Worm (Caenorhabditis elegans) whole organism, L2 larva: ENCODE data around the gene Y41D4A.6.

ENCODE experiments used
- C34F6.9 ChIP-seq: fragments of 150-350 bp; optimal IDR thresholded peaks from 2 replicates; lab custom pipeline; 2014; ENCODE audit warnings: missing biosample characterization, missing genetic modification characterization
- F13H6.1 ChIP-seq: sonication (generic microtip); optimal IDR thresholded peaks from 2 replicates; lab custom pipeline; 2016; ENCODE audit warnings: missing genetic modification characterization, missing compliant biosample characterization
- R02D3.7 ChIP-seq: fragments of 150-350 bp; optimal IDR thresholded peaks from 2 replicates; lab custom pipeline; 2014; ENCODE audit warnings: missing biosample characterization, missing genetic modification characterization
- ZK546.5 ChIP-seq: sonication (generic microtip); optimal IDR thresholded peaks from 2 replicates; lab custom pipeline; 2017; ENCODE audit warnings: missing biosample characterization, missing genetic modification characterization
- alr-1 ChIP-seq: fragments of 150-350 bp; optimal IDR thresholded peaks from 2 replicates; lab custom pipeline; 2014; ENCODE audit warnings: missing biosample characterization, missing genetic modification characterization
- aly-2 ChIP-seq: fragments of 150-350 bp; optimal IDR thresholded peaks from 2 replicates; lab custom pipeline; 2014; ENCODE audit warnings: missing biosample characterization, missing genetic modification characterization
- ama-1 ChIP-seq: fragments of 150-350 bp; optimal IDR thresholded peaks from 2 replicates; lab custom pipeline; 2018; ENCODE audit warnings: inconsistent platforms
- blmp-1 ChIP-seq: sonication (generic microtip); optimal IDR thresholded peaks from 2 replicates; lab custom pipeline; 2017; ENCODE audit warnings: missing genetic modification characterization, mild to moderate bottlenecking, missing compliant biosample characterization, antibody characterized with exemption, moderate library complexity; ENCODE audit not compliant: insufficient read depth
- ceh-16 ChIP-seq: fragments of 150-350 bp; optimal IDR thresholded peaks from 2 replicates; lab custom pipeline; 2014; ENCODE audit warnings: missing biosample characterization, missing genetic modification characterization
- crh-2 ChIP-seq: sonication (generic microtip); optimal IDR thresholded peaks from 2 replicates; lab custom pipeline; 2017; ENCODE audit warnings: missing biosample characterization, missing genetic modification characterization
- dmd-4 ChIP-seq: sonication (generic microtip); optimal IDR thresholded peaks from 2 replicates; lab custom pipeline; 2017; ENCODE audit warnings: missing biosample characterization, missing genetic modification characterization
- egl-27 ChIP-seq: sonication (generic microtip); optimal IDR thresholded peaks from 3 replicates; lab custom pipeline; 2017; ENCODE audit warnings: missing biosample characterization, missing genetic modification reagents, missing genetic modification characterization
- elt-1 ChIP-seq: fragments of 150-350 bp; optimal IDR thresholded peaks from 2 replicates; lab custom pipeline; 2014; ENCODE audit warnings: missing biosample characterization, missing genetic modification characterization
- elt-3 ChIP-seq: sonication (generic microtip); optimal IDR thresholded peaks from 2 replicates; lab custom pipeline; 2017; ENCODE audit warnings: missing biosample characterization, missing genetic modification characterization
- fos-1 ChIP-seq: fragments of 150-350 bp; optimal IDR thresholded peaks from 2 replicates; lab custom pipeline; 2014; ENCODE audit warnings: missing biosample characterization, missing genetic modification characterization
- gmeb-1 ChIP-seq: fragments of 150-350 bp; optimal IDR thresholded peaks from 2 replicates; lab custom pipeline; 2014; ENCODE audit warnings: missing biosample characterization, missing genetic modification characterization
- lin-11 ChIP-seq: fragments of 150-350 bp; sonication (generic microtip); optimal IDR thresholded peaks from 2 replicates; lab custom pipeline; 2014; ENCODE audit warnings: missing biosample characterization, missing genetic modification characterization, inconsistent platforms, mixed read lengths
- lin-13 ChIP-seq: fragments of 150-350 bp; optimal IDR thresholded peaks from 2 replicates; lab custom pipeline; 2014; ENCODE audit warnings: missing biosample characterization, missing genetic modification reagents, missing genetic modification characterization
- lin-39 ChIP-seq: fragments of 150-350 bp; optimal IDR thresholded peaks from 2 replicates; lab custom pipeline; 2014; ENCODE audit warnings: missing biosample characterization, missing genetic modification reagents, missing genetic modification characterization
- lsy-2 ChIP-seq, 2 experiments: fragments of 150-350 bp in 1 of 2; sonication (generic microtip) in 1 of 2; optimal IDR thresholded peaks; 2 replicates each; lab custom pipeline; 2014 to 2017; ENCODE audit warnings: missing biosample characterization in 2 of 2, missing genetic modification characterization in 2 of 2
- mdl-1 ChIP-seq, 2 experiments: fragments of 150-350 bp in 1 of 2; sonication (generic microtip) in 1 of 2; optimal IDR thresholded peaks; 2 replicates each; lab custom pipeline; 2017; ENCODE audit warnings: missing biosample characterization in 2 of 2, missing genetic modification characterization in 2 of 2
- nhr-10 ChIP-seq: sonication (generic microtip); optimal IDR thresholded peaks from 2 replicates; lab custom pipeline; 2017; ENCODE audit warnings: missing biosample characterization, missing genetic modification characterization
- nhr-11 ChIP-seq: fragments of 150-350 bp; optimal IDR thresholded peaks from 2 replicates; lab custom pipeline; 2014; ENCODE audit warnings: missing biosample characterization, missing genetic modification characterization
- nhr-12 ChIP-seq: fragments of 150-350 bp; optimal IDR thresholded peaks from 2 replicates; lab custom pipeline; 2014; ENCODE audit warnings: missing biosample characterization, missing genetic modification characterization
- nhr-129 ChIP-seq: fragments of 150-350 bp; optimal IDR thresholded peaks from 2 replicates; lab custom pipeline; 2014; ENCODE audit warnings: missing biosample characterization, missing genetic modification characterization
- nhr-21 ChIP-seq: fragments of 150-350 bp; optimal IDR thresholded peaks from 2 replicates; lab custom pipeline; 2014; ENCODE audit warnings: missing biosample characterization, missing genetic modification characterization
- nhr-23 ChIP-seq: fragments of 150-350 bp; optimal IDR thresholded peaks from 2 replicates; lab custom pipeline; 2014; ENCODE audit warnings: missing biosample characterization, missing genetic modification reagents, missing genetic modification characterization
- nhr-237 ChIP-seq: fragments of 150-350 bp; optimal IDR thresholded peaks from 2 replicates; lab custom pipeline; 2014; ENCODE audit warnings: missing biosample characterization, missing genetic modification characterization
- nhr-25 ChIP-seq: fragments of 150-350 bp; sonication (generic microtip); optimal IDR thresholded peaks from 3 replicates; lab custom pipeline; 2014; ENCODE audit warnings: missing biosample characterization, missing genetic modification characterization
- nhr-6 ChIP-seq: fragments of 150-350 bp; optimal IDR thresholded peaks from 2 replicates; lab custom pipeline; 2014; ENCODE audit warnings: missing biosample characterization, missing genetic modification characterization
- peb-1 ChIP-seq: fragments of 150-350 bp; optimal IDR thresholded peaks from 2 replicates; lab custom pipeline; 2014; ENCODE audit warnings: missing biosample characterization, missing genetic modification characterization
- sma-3 ChIP-seq: sonication (generic microtip); optimal IDR thresholded peaks from 2 replicates; lab custom pipeline; 2016; ENCODE audit warnings: missing genetic modification reagents, missing genetic modification characterization, missing compliant biosample characterization
- sma-9 ChIP-seq, 2 experiments: fragments of 150-350 bp in 1 of 2; sonication (generic microtip) in 1 of 2; optimal IDR thresholded peaks; 2 replicates each; lab custom pipeline; 2014 to 2016; ENCODE audit warnings: missing genetic modification characterization in 2 of 2, mild to moderate bottlenecking in 1 of 2, missing biosample characterization in 1 of 2, missing compliant biosample characterization in 1 of 2, missing genetic modification reagents in 1 of 2, moderate library complexity in 1 of 2
- snpc-4 ChIP-seq: fragments of 150-350 bp; optimal IDR thresholded peaks from 2 replicates; lab custom pipeline; 2014; ENCODE audit warnings: missing biosample characterization, missing genetic modification characterization
- unc-39 ChIP-seq: fragments of 150-350 bp; optimal IDR thresholded peaks from 2 replicates; lab custom pipeline; 2014; ENCODE audit warnings: missing biosample characterization, missing genetic modification characterization
- unc-55 ChIP-seq: fragments of 150-350 bp; sonication (generic microtip); optimal IDR thresholded peaks from 3 replicates; lab custom pipeline; 2014; ENCODE audit warnings: missing biosample characterization, missing genetic modification reagents, missing genetic modification characterization
- unc-62 ChIP-seq: fragments of 150-350 bp; optimal IDR thresholded peaks from 2 replicates; lab custom pipeline; 2014; ENCODE audit warnings: missing biosample characterization, missing genetic modification reagents, missing genetic modification characterization
- ztf-1 ChIP-seq: fragments of 200-800 bp; sonication (Bioruptor generic); conservative IDR thresholded peaks from 2 replicates; pipeline ENCODE4 v1.3.6; 2022; ENCODE audit warnings: missing genetic modification characterization, missing compliant biosample characterization
- ztf-11 ChIP-seq: sonication (generic microtip); optimal IDR thresholded peaks from 2 replicates; lab custom pipeline; 2017; ENCODE audit warnings: missing biosample characterization, missing genetic modification characterization

Y41D4A.6 gene

DNA sequence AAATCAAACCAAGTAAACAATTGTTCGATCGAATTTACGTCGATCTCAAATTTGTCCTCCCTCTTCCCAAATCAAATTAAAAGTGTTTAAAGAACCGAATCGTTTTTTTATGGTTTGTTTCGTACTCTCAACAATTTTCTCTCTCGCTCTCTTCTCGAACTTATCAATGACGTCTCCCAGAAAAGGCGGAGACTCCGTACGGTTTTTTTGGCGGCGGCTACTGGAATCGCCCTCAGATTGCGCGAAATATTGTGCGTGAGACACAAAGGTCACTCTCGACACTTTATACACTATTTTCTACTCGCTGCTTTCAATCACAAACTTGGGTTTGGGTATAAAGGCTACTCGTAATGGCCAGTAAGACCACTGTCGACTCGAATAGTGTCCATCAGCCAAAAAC, 24.8 kb downstream of the Y41D4A.6 start, which contains the start of gene epic-2:
Gene epic-2, plus strand, starts transcription at position 317 of the 400 bp plus-strand sequence.
- TF ChIP-seq nhr-6 (tag; lab: Kevin White, UChicago) (no peak), ceh-16 (no peak), fos-1 (no peak), crh-2 (tag; lab: Kevin White, UChicago) (no peak), nhr-12 (tag; lab: Kevin White, UChicago) (no peak), nhr-25 (peak; percentile 29), aly-2 (tag; lab: Kevin White, UChicago) (no peak), nhr-23 (tag; lab: Kevin White, UChicago) (no peak), ama-1 (peak; percentile 53), sma-3 (GFP tag; lab: Kevin White, UChicago) (peak; percentile 9)

DNA sequence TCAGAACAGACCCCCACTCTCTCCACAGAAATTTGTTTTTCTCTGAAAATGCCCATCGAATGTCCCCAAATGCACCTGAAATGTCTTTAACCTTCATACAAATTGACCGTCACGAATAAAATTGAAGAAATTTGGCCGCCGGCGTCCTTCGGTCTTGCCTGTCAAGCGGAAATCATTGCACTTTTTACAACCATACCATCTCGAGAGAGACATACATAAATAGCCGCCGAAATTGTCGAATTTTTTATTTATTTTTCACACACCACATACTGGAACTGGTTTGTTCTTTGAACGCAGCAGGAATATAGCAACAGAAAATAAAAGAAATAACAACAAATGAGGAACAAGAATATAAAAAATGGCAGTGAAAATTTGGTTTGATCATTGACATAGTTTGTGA, 29.6 kb downstream of the Y41D4A.6 start:
- TF ChIP-seq nhr-25 (peak; percentile 74), snpc-4 (tag; lab: Kevin White, UChicago) (no peak)

DNA sequence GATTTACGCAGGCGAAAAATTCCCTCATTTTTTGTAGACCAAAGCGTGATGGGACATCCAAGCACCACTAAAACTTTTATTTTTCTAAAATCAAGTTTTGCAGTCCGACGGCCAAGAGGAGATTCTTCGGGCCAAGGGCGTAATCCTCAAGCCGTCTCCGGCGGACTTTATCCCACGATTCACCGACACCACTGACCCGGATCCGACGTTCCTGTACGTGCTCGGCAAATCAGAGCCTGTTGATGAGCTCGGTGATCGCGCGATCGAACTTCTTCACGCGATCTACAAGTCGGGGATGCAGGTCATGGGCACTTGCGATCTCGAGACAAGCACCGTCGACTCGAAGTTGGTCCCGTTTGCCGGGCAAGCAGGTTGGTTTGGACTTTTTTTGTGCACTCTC, 31.7 kb downstream of the Y41D4A.6 start:
- TF ChIP-seq nhr-10 (tag; lab: Kevin White, UChicago) (no peak), crh-2 (tag; lab: Kevin White, UChicago) (no peak), unc-55 (GFP tag; lab: Kevin White, UChicago) (no peak), aly-2 (tag; lab: Kevin White, UChicago) (no peak)
- TF ChIP-seq, all 48 proteins: peak for 0

DNA sequence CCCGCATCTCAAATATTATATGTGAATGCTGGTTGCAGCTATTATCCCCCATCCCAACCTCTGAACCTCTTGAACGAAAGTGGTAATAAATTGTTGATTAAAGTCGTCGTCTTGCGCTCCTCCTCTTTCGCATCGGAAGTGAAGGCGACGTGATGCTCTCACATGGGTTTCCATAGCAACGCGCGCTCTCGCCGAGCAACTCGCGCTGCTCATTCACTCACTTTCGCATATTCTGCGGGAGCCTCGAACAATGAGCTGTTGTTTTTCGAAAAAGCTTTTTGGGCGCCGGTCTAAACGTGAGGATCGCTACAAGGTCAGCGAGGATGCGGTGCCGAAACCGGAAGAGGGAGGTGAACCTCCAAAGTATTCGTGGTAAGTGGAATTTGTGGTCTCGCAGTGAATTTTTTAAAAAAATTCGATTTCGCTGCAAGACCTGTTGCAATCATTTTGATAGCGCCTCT, 34.2 kb downstream of the Y41D4A.6 start, which contains the start of gene rpi-2:
Gene rpi-2, plus strand, starts transcription at position 234 of the 461 bp plus-strand sequence.
- TF ChIP-seq nhr-11 (tag; lab: Kevin White, UChicago): no peak
- TF ChIP-seq lin-13 (GFP tag; lab: Kevin White, UChicago): peak; percentile 30
- no peak for TF ChIP-seq C34F6.9
- no peak for TF ChIP-seq sma-9 (GFP tag; optimal IDR thresholded peaks at IDR 0.05; lab: Kevin White, UChicago)
- no peak for TF ChIP-seq sma-9 (tag; optimal IDR thresholded peaks at IDR 0.05; lab: Kevin White, UChicago)
- no peak for TF ChIP-seq elt-3 (tag; lab: Kevin White, UChicago)
- peak; percentile 50 for TF ChIP-seq ZK546.5
- no peak for TF ChIP-seq crh-2 (tag; lab: Kevin White, UChicago)
- TF ChIP-seq alr-1 (tag; lab: Kevin White, UChicago): no peak
- TF ChIP-seq lsy-2 (tag; optimal IDR thresholded peaks at IDR 0.05; lab: Kevin White, UChicago): peak in 1 of 2 experiments; percentile 12
- no peak for TF ChIP-seq nhr-12 (tag; lab: Kevin White, UChicago)
- TF ChIP-seq nhr-25: peak; percentile 22
- no peak for TF ChIP-seq fos-1
- TF ChIP-seq dmd-4 (tag; lab: Kevin White, UChicago): no peak

DNA sequence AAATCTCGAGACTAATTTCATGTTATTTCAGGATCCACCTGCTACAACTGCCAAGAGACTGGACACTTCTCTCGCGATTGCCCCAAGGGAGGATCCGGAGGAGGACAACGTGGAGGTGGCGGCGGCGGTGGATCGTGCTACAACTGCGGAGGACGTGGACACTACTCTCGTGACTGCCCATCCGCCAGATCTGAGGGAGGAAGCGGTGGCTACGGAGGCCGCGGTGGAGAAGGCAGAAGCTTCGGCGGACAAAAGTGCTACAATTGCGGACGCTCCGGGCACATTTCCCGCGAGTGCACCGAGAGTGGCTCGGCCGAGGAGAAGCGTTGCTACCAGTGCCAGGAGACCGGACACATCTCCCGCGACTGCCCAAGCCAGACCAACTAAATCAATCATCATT, 34.8 kb downstream of the Y41D4A.6 start:
- TF ChIP-seq peb-1 (tag; lab: Kevin White, UChicago) (no peak), unc-62 (GFP tag; lab: Kevin White, UChicago) (no peak), C34F6.9 (no peak)

DNA sequence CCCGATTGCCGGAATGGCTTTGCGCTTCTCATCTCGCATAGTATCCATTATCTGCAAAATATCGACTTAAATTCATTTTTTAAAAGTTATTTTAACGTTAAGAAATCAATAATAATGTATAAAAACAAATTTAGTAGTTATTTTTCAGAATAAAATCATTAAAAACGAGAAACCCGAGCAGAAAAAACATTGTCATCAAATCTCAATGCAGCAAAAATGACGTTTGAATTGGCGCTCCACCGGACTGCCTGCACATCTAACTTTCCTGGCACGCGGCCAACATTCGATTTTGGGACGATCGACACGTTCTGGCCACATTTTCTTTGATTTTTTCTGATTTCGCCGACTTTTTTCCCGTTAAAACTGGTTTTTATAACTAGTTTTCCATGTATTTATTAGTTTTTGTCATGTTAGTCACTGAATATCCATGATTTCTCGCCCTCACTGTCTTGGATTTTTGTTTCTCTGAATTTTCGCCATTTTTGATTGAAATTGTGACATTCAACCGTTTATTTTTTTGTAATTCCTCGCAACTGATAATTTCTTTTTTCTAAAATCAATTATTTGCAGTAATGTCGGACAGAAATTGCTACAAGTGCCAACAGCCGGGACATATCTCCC, 35.5 kb downstream of the Y41D4A.6 start, which contains the start of the genes pbs-1 and K08D12.3:
Gene pbs-1, minus strand, starts transcription at position 51 of the 621 bp plus-strand sequence.
Gene K08D12.3, plus strand, starts transcription at position 571 of the 621 bp plus-strand sequence.
- TF ChIP-seq blmp-1 (tag; lab: Kevin White, UChicago) (peak; percentile 12), unc-55 (GFP tag; lab: Kevin White, UChicago) (peak; percentile 93), nhr-237 (tag; lab: Kevin White, UChicago) (no peak), lin-11 (tag; lab: Kevin White, UChicago) (peak; percentile 64), F13H6.1 (tag; lab: Kevin White, UChicago) (peak; percentile 82), nhr-23 (tag; lab: Kevin White, UChicago) (no peak), nhr-21 (tag; lab: Kevin White, UChicago) (peak; percentile 81), C34F6.9 (peak; percentile 88), egl-27 (tag; lab: Kevin White, UChicago) (no peak), fos-1 (peak; percentile 27), sma-9 (GFP tag; optimal IDR thresholded peaks at IDR 0.05; lab: Kevin White, UChicago) (peak; percentile 50), sma-9 (tag; optimal IDR thresholded peaks at IDR 0.05; lab: Kevin White, UChicago) (no peak), lin-13 (GFP tag; lab: Kevin White, UChicago) (peak; percentile 90), lsy-2 (tag; optimal IDR thresholded peaks at IDR 0.05; lab: Kevin White, UChicago) (peak; percentile 71 to 92), ztf-11 (tag; lab: Kevin White, UChicago) (no peak), nhr-129 (tag; lab: Kevin White, UChicago) (peak; percentile 70), ceh-16 (peak; percentile 55), unc-39 (tag; lab: Kevin White, UChicago) (no peak), nhr-11 (tag; lab: Kevin White, UChicago) (no peak), ama-1 (peak; percentile 72), nhr-10 (tag; lab: Kevin White, UChicago) (no peak), gmeb-1 (tag; lab: Kevin White, UChicago) (peak; percentile 95), nhr-6 (tag; lab: Kevin White, UChicago) (peak; percentile 45), elt-1 (tag; lab: Kevin White, UChicago) (no peak), mdl-1 (tag; optimal IDR thresholded peaks at IDR 0.05; lab: Kevin White, UChicago) (peak in 1 of 2 experiments; percentile 9), lin-39 (no peak), nhr-25 (peak; percentile 84), aly-2 (tag; lab: Kevin White, UChicago) (no peak), ztf-1 (GFP tag; lab: Robert Waterston, UW) (no peak), peb-1 (tag; lab: Kevin White, UChicago) (no peak), R02D3.7 (tag; lab: Kevin White, UChicago) (no peak)
